Worm (Caenorhabditis elegans): ENCODE measurements around the gene B0035.3.

- TF ChIP-seq him-1 (tag; optimal IDR thresholded peaks at IDR 0.05) (no peak), W03F9.2 (tag; optimal IDR thresholded peaks at IDR 0.05) (no peak)
These were observed 38.8 kb downstream of the B0035.3 start for ce11 chrIV:11276026-11276425.
